Worm (Caenorhabditis elegans) whole organism, L1 larva: Measurements from ENCODE around the gene his-24.

Experiments used
- C16A3.4 ChIP-seq: fragments of 150-350 bp; optimal IDR thresholded peaks from 2 replicates; lab custom pipeline; 2014; ENCODE audit warnings: missing biosample characterization, missing genetic modification characterization
- C34B4.2 ChIP-seq: sonication (generic microtip); optimal IDR thresholded peaks from 2 replicates; lab custom pipeline; 2017; ENCODE audit warnings: mild to moderate bottlenecking, missing genetic modification characterization, missing compliant biosample characterization
- Y116A8C.19 ChIP-seq: sonication (generic microtip); optimal IDR thresholded peaks from 2 replicates; lab custom pipeline; 2016; ENCODE audit warnings: missing compliant biosample characterization, missing genetic modification characterization, borderline replicate concordance
- aha-1 ChIP-seq: fragments of 150-350 bp; optimal IDR thresholded peaks from 2 replicates; lab custom pipeline; 2014; ENCODE audit warnings: missing biosample characterization, missing genetic modification characterization
- alr-1 ChIP-seq: fragments of 200-800 bp; sonication (Bioruptor generic); optimal IDR thresholded peaks from 2 replicates; lab custom pipeline; 2018; ENCODE audit warnings: borderline replicate concordance, mild to moderate bottlenecking, missing genetic modification characterization, missing compliant biosample characterization
- blmp-1 ChIP-seq: fragments of 150-350 bp; optimal IDR thresholded peaks from 2 replicates; lab custom pipeline; 2014; ENCODE audit warnings: missing biosample characterization, missing genetic modification characterization
- ceh-63 ChIP-seq: fragments of 200-800 bp; sonication (Bioruptor generic); optimal IDR thresholded peaks from 2 replicates; lab custom pipeline; 2018; ENCODE audit warnings: mild to moderate bottlenecking, missing genetic modification characterization, missing compliant biosample characterization
- ceh-8 ChIP-seq: fragments of 200-800 bp; sonication (Bioruptor generic); optimal IDR thresholded peaks from 2 replicates; lab custom pipeline; 2018; ENCODE audit warnings: mild to moderate bottlenecking, missing genetic modification characterization, moderate library complexity, missing compliant biosample characterization
- ceh-88 ChIP-seq: fragments of 200-800 bp; sonication (Bioruptor generic); IDR thresholded peaks from 2 replicates; pipeline ENCODE4 v1.3.6; 2022; ENCODE audit warnings: missing genetic modification characterization, missing compliant biosample characterization
- ceh-90 ChIP-seq: sonication (generic microtip); optimal IDR thresholded peaks from 2 replicates; lab custom pipeline; 2016; ENCODE audit warnings: missing genetic modification characterization, missing compliant biosample characterization
- ces-1 ChIP-seq: fragments of 150-350 bp; optimal IDR thresholded peaks from 2 replicates; lab custom pipeline; 2014; ENCODE audit warnings: missing biosample characterization, missing genetic modification reagents, missing genetic modification characterization
- dsc-1 ChIP-seq: sonication (generic microtip); optimal IDR thresholded peaks from 2 replicates; lab custom pipeline; 2016; ENCODE audit warnings: mild to moderate bottlenecking, missing genetic modification characterization, missing compliant biosample characterization
- efl-1 ChIP-seq, 4 experiments: fragments of 150-350 bp; optimal IDR thresholded peaks in 3 of 4; peaks in 1 of 4; 1 replicate in 1 of 4; 2 replicates in 3 of 4; lab custom pipeline; 2014; ENCODE audit warnings: missing biosample characterization in 2 of 4, missing genetic modification characterization in 2 of 4, missing genetic modification reagents in 2 of 4
- egl-13 ChIP-seq: sonication (generic microtip); optimal IDR thresholded peaks from 2 replicates; lab custom pipeline; 2016; ENCODE audit warnings: missing genotype, missing genetic modification reagents, missing genetic modification characterization, missing compliant biosample characterization
- egl-27 ChIP-seq, 2 experiments: fragments of 150-350 bp in 1 of 2; sonication (generic microtip); optimal IDR thresholded peaks; 3 replicates each; lab custom pipeline; 2017 to 2018; ENCODE audit warnings: missing biosample characterization in 2 of 2, missing genetic modification characterization in 2 of 2, missing genetic modification reagents in 2 of 2
- elt-2 ChIP-seq: sonication (generic microtip); optimal IDR thresholded peaks from 2 replicates; lab custom pipeline; 2016; ENCODE audit warnings: missing genetic modification characterization, mild to moderate bottlenecking, inconsistent platforms, missing compliant biosample characterization, missing genetic modification reagents
- elt-3 ChIP-seq, 6 experiments: fragments of 150-350 bp in 1 of 6; sonication (generic microtip); optimal IDR thresholded peaks; 2 replicates each; lab custom pipeline; 2017 to 2018; ENCODE audit warnings: missing biosample characterization in 6 of 6, missing genetic modification characterization in 6 of 6, inconsistent platforms in 1 of 6
- ets-5 ChIP-seq: fragments of 200-800 bp; sonication (Bioruptor generic); IDR thresholded peaks from 2 replicates; pipeline ENCODE4 v1.3.6; 2022; ENCODE audit warnings: missing genetic modification characterization, missing compliant biosample characterization
- fkh-4 ChIP-seq: sonication (generic microtip); optimal IDR thresholded peaks from 2 replicates; lab custom pipeline; 2016; ENCODE audit warnings: missing compliant biosample characterization, missing genetic modification characterization, borderline replicate concordance
- fos-1 ChIP-seq: fragments of 150-350 bp; optimal IDR thresholded peaks from 2 replicates; lab custom pipeline; 2014; ENCODE audit warnings: missing biosample characterization, missing genetic modification characterization
- grh-1 ChIP-seq: fragments of 200-800 bp; sonication (Bioruptor generic); IDR thresholded peaks from 2 replicates; pipeline ENCODE4 v1.3.6; 2022; ENCODE audit warnings: missing genetic modification reagents, missing genetic modification characterization, missing compliant biosample characterization
- hlh-17 ChIP-seq: fragments of 200-800 bp; sonication (Bioruptor generic); optimal IDR thresholded peaks from 2 replicates; lab custom pipeline; 2018; ENCODE audit warnings: missing genetic modification characterization, mild to moderate bottlenecking, missing compliant biosample characterization, moderate library complexity, borderline replicate concordance
- hlh-4 ChIP-seq: sonication (generic microtip); optimal IDR thresholded peaks from 2 replicates; lab custom pipeline; 2016; ENCODE audit warnings: mild to moderate bottlenecking, missing genetic modification characterization, missing compliant biosample characterization
- hpl-2 ChIP-seq: fragments of 150-350 bp; optimal IDR thresholded peaks from 2 replicates; lab custom pipeline; 2014; ENCODE audit warnings: missing biosample characterization, missing genetic modification reagents, missing genetic modification characterization
- irx-1 ChIP-seq: sonication (generic microtip); optimal IDR thresholded peaks from 2 replicates; lab custom pipeline; 2016; ENCODE audit warnings: missing genetic modification characterization, missing compliant biosample characterization
- lin-13 ChIP-seq: fragments of 150-350 bp; optimal IDR thresholded peaks from 2 replicates; lab custom pipeline; 2014; ENCODE audit warnings: missing biosample characterization, missing genetic modification reagents, missing genetic modification characterization
- lin-14 ChIP-seq: fragments of 200-800 bp; sonication (Bioruptor generic); optimal IDR thresholded peaks from 2 replicates; lab custom pipeline; 2018; ENCODE audit warnings: mild to moderate bottlenecking, missing genetic modification characterization, moderate library complexity, missing compliant biosample characterization
- lsy-2 ChIP-seq, 2 experiments: fragments of 150-350 bp; optimal IDR thresholded peaks; 2 replicates each; lab custom pipeline; 2014; ENCODE audit warnings: missing biosample characterization in 2 of 2, missing genetic modification characterization in 2 of 2
- mab-9 ChIP-seq: fragments of 200-800 bp; sonication (Bioruptor generic); IDR thresholded peaks from 2 replicates; pipeline ENCODE4 v1.3.6; 2022; ENCODE audit warnings: missing genetic modification reagents, missing genetic modification characterization, missing compliant biosample characterization
- mdl-1 ChIP-seq, 2 experiments: fragments of 150-350 bp; optimal IDR thresholded peaks; 2 replicates each; lab custom pipeline; 2014 to 2017; ENCODE audit warnings: missing biosample characterization in 2 of 2, missing genetic modification characterization in 2 of 2, inconsistent platforms in 1 of 2
- mef-2 ChIP-seq: fragments of 150-350 bp; optimal IDR thresholded peaks from 2 replicates; lab custom pipeline; 2014; ENCODE audit warnings: missing biosample characterization, missing genetic modification characterization
- mep-1 ChIP-seq: fragments of 150-350 bp; optimal IDR thresholded peaks from 2 replicates; lab custom pipeline; 2014; ENCODE audit warnings: missing biosample characterization, missing genetic modification characterization
- nhr-19 ChIP-seq: fragments of 200-800 bp; sonication (Bioruptor generic); conservative IDR thresholded peaks from 2 replicates; pipeline ENCODE4 v1.3.6; 2022; ENCODE audit warnings: missing genetic modification characterization, missing compliant biosample characterization
- nhr-20 ChIP-seq: sonication (generic microtip); optimal IDR thresholded peaks from 2 replicates; lab custom pipeline; 2016; ENCODE audit warnings: mild to moderate bottlenecking, missing genetic modification characterization, missing compliant biosample characterization
- nhr-90 ChIP-seq: sonication (generic microtip); optimal IDR thresholded peaks from 2 replicates; lab custom pipeline; 2016; ENCODE audit warnings: mild to moderate bottlenecking, missing genetic modification characterization, missing compliant biosample characterization; ENCODE audit not compliant: poor library complexity
- pag-3 ChIP-seq: sonication (generic microtip); optimal IDR thresholded peaks from 2 replicates; lab custom pipeline; 2017; ENCODE audit warnings: missing genetic modification characterization, mild to moderate bottlenecking, missing compliant biosample characterization, antibody characterized with exemption, borderline replicate concordance; ENCODE audit not compliant: insufficient read depth
- rnt-1 ChIP-seq: sonication (generic microtip); optimal IDR thresholded peaks from 2 replicates; lab custom pipeline; 2016; ENCODE audit warnings: mild to moderate bottlenecking, missing genetic modification characterization, moderate library complexity, missing compliant biosample characterization
- skn-1 ChIP-seq: fragments of 150-350 bp; optimal IDR thresholded peaks from 2 replicates; lab custom pipeline; 2014; ENCODE audit warnings: missing biosample characterization, missing genetic modification characterization
- snpc-4 ChIP-seq: fragments of 150-350 bp; optimal IDR thresholded peaks from 2 replicates; lab custom pipeline; 2014; ENCODE audit warnings: missing biosample characterization, missing genetic modification characterization
- sup-37 ChIP-seq: fragments of 200-800 bp; sonication (Bioruptor generic); optimal IDR thresholded peaks from 2 replicates; lab custom pipeline; 2018; ENCODE audit warnings: mild to moderate bottlenecking, missing genetic modification characterization, missing compliant biosample characterization
- swsn-7 ChIP-seq: sonication (generic microtip); optimal IDR thresholded peaks from 2 replicates; lab custom pipeline; 2016; ENCODE audit warnings: missing genetic modification characterization, missing compliant biosample characterization
- tbx-2 ChIP-seq: sonication (generic microtip); optimal IDR thresholded peaks from 2 replicates; lab custom pipeline; 2016; ENCODE audit warnings: missing genetic modification characterization, missing compliant biosample characterization
- unc-30 ChIP-seq: sonication (generic microtip); optimal IDR thresholded peaks from 2 replicates; lab custom pipeline; 2017; ENCODE audit warnings: missing biosample characterization, missing genetic modification characterization
- unc-62 ChIP-seq: fragments of 150-350 bp; optimal IDR thresholded peaks from 2 replicates; lab custom pipeline; 2014; ENCODE audit warnings: missing biosample characterization, missing genetic modification reagents, missing genetic modification characterization
- unc-98 ChIP-seq: fragments of 200-800 bp; sonication (Bioruptor generic); IDR thresholded peaks from 2 replicates; pipeline ENCODE4 v1.3.6; 2022; ENCODE audit warnings: missing genetic modification characterization, missing compliant biosample characterization
- vab-15 ChIP-seq: sonication (generic microtip); optimal IDR thresholded peaks from 2 replicates; lab custom pipeline; 2017; ENCODE audit warnings: missing genotype, mild to moderate bottlenecking, missing genetic modification characterization, missing compliant biosample characterization
- xbp-1 ChIP-seq: sonication (generic microtip); optimal IDR thresholded peaks from 2 replicates; lab custom pipeline; 2016; ENCODE audit warnings: missing genetic modification characterization, missing compliant biosample characterization

Gene his-24

ce11 chrX:14505578-14506353, 15.9 kb downstream of the his-24 start (continued):
- TF ChIP-seq nhr-90 (tag; lab: Kevin White, UChicago) (peak; percentile 52), skn-1 (tag; lab: Kevin White, UChicago) (peak; percentile 17), Y116A8C.19 (tag; lab: Kevin White, UChicago) (no peak), mef-2 (no peak), lin-14 (GFP tag; lab: Kevin White, UChicago) (peak; percentile 91), C16A3.4 (tag; lab: Kevin White, UChicago) (no peak), efl-1 (optimal IDR thresholded peaks at IDR 0.05; lab: Kevin White, UChicago) (peak in 1 of 2 experiments; percentile 10), efl-1 (GFP tag; optimal IDR thresholded peaks at IDR 0.05 in 1 of 2; lab: Kevin White, UChicago) (peak in 1 of 2 experiments; percentile 93), pag-3 (tag; lab: Kevin White, UChicago) (peak; percentile 15), hlh-4 (no peak)

ce11 chrX:14507992-14508391, 18.1 kb downstream of the his-24 start:
- TF ChIP-seq elt-3 (tag; optimal IDR thresholded peaks at IDR 0.05; lab: Kevin White, UChicago) (peak in 5 of 6 experiments; percentile 1 to 83 (median 44)), hlh-4 (no peak), egl-13 (tag; lab: Kevin White, UChicago) (no peak), snpc-4 (tag; lab: Kevin White, UChicago) (no peak), swsn-7 (tag; lab: Kevin White, UChicago) (no peak), blmp-1 (tag; lab: Kevin White, UChicago) (peak; percentile 90), xbp-1 (tag; lab: Kevin White, UChicago) (peak; percentile 1), mep-1 (tag; lab: Kevin White, UChicago) (peak; percentile 59), ces-1 (GFP tag; lab: Kevin White, UChicago) (no peak), nhr-90 (tag; lab: Kevin White, UChicago) (peak; percentile 67), sup-37 (GFP tag; lab: Kevin White, UChicago) (no peak), ceh-88 (GFP tag; lab: Robert Waterston, UW) (no peak), C34B4.2 (tag; lab: Kevin White, UChicago) (no peak), grh-1 (GFP tag; lab: Robert Waterston, UW) (peak; percentile 94), unc-98 (GFP tag; lab: Robert Waterston, UW) (no peak), unc-30 (tag; lab: Kevin White, UChicago) (no peak), mab-9 (GFP tag; lab: Robert Waterston, UW) (no peak), elt-2 (tag; lab: Kevin White, UChicago) (no peak), lin-14 (GFP tag; lab: Kevin White, UChicago) (peak; percentile 86), ceh-90 (no peak), alr-1 (tag; lab: Kevin White, UChicago) (no peak), efl-1 (optimal IDR thresholded peaks at IDR 0.05; lab: Kevin White, UChicago) (no peak), efl-1 (GFP tag; optimal IDR thresholded peaks at IDR 0.05 in 1 of 2; lab: Kevin White, UChicago) (peak in 1 of 2 experiments; percentile 28), ets-5 (no peak), nhr-19 (peak; percentile 55), tbx-2 (tag; lab: Kevin White, UChicago) (peak; percentile 2), vab-15 (tag; lab: Kevin White, UChicago) (no peak), irx-1 (tag; lab: Kevin White, UChicago) (no peak), hlh-17 (GFP tag; lab: Kevin White, UChicago) (no peak), lin-13 (GFP tag; lab: Kevin White, UChicago) (peak; percentile 3), hpl-2 (GFP tag; lab: Kevin White, UChicago) (no peak), aha-1 (tag; lab: Kevin White, UChicago) (no peak), rnt-1 (tag; lab: Kevin White, UChicago) (peak; percentile 1), ceh-8 (no peak), unc-62 (no peak), mdl-1 (tag; optimal IDR thresholded peaks at IDR 0.05; lab: Kevin White, UChicago) (peak in 1 of 2 experiments; percentile 55), nhr-20 (tag; lab: Kevin White, UChicago) (peak; percentile 82), fkh-4 (no peak), lsy-2 (tag; optimal IDR thresholded peaks at IDR 0.05; lab: Kevin White, UChicago) (peak in 1 of 2 experiments; percentile 24), dsc-1 (tag; lab: Kevin White, UChicago) (no peak), egl-27 (tag; optimal IDR thresholded peaks at IDR 0.05; lab: Kevin White, UChicago) (no peak), ceh-63 (no peak), Y116A8C.19 (tag; lab: Kevin White, UChicago) (no peak), fos-1 (tag; lab: Kevin White, UChicago) (no peak)
